Fruit fly (Drosophila melanogaster) Kc167 (cell line): Measurements from ENCODE around the gene CG9117.

Experiments used
- insv ChIP-seq: fragments of >200 bp; optimal IDR thresholded peaks from 3 replicates; lab custom pipeline; 2018; ENCODE audit warnings: missing external identifiers
- psq ChIP-seq: fragments of >200 bp; optimal IDR thresholded peaks from 2 replicates; lab custom pipeline; 2017; ENCODE audit warnings: missing external identifiers
- ttk ChIP-seq: sonication (Bioruptor generic); optimal IDR thresholded peaks from 2 replicates; lab custom pipeline; 2017; ENCODE audit warnings: missing external identifiers

DNA sequence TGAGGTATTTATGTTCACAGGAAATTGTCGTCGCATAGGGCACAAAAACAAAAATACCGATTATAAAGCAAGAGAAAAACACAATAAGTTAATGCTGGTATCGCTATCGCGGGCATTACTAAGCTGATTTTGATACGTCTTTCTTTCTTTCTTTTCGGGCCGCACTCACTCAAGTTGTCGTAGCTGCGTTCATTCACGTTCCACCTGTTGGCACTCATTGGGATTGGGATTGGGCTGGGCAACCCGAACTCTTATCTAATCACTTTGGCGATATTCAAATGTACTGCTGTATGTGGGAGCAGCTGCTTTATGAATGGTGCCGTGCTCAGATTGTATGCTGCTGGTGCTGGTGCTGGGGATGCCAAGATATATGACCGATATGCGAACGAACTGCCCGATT is 47.0 kb upstream of the CG9117 start:
- TF ChIP-seq insv (lab: Kevin White, UChicago): no peak
- no peak for TF ChIP-seq ttk (lab: Kevin White, UChicago)
- TF ChIP-seq psq (lab: Kevin White, UChicago): no peak
